Fruit fly (Drosophila melanogaster): ENCODE data around the gene CG32100.

Gene CG32100

DNA sequence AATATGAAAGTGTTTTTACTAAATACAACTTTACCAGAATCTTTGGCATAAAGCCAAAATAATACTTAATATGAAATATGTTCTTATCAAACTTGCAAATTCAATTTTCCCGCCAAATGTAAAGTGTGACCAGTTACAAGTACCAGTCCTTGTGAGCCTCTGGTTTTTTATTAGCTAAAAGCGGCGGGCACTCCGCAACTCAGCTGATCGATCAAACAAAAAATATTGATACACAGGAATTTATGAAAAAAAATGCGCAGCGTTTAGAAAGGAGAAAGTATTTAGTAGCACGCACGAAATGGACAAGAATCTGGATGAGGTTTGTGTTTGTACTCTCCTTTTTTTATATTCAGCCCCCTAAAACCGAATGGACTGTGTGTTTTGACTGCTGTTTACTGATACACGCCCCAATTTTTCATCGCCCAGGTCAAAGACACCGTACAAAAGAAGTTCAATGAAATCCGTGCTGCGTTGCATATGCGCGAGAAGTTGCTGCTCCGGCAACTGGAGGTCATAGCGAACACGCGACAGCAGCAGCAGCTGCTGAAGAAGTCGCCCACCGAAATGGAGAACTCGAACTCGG lies at the start of gene CG32100 (continued):
- TF ChIP-seq Hand (GFP tag; optimal IDR thresholded peaks at IDR 0.05) (no peak), caup (GFP tag; optimal IDR thresholded peaks at IDR 0.05; ENCODE audit: severe bottlenecking) (no peak), hb (GFP tag; IDR thresholded peaks at IDR 0.05; ENCODE audit: partially characterized antibody) (no peak), CG5180 (GFP tag; optimal IDR thresholded peaks at IDR 0.05) (no peak), dmrt11E (tag; optimal IDR thresholded peaks at IDR 0.05) (no peak), lab (GFP tag; optimal IDR thresholded peaks at IDR 0.05) (no peak), CG33557 (GFP tag; optimal IDR thresholded peaks at IDR 0.05) (no peak), cad (GFP tag; optimal IDR thresholded peaks at IDR 0.05) (no peak), Hsf (GFP tag; optimal IDR thresholded peaks at IDR 0.05) (no peak)

DNA sequence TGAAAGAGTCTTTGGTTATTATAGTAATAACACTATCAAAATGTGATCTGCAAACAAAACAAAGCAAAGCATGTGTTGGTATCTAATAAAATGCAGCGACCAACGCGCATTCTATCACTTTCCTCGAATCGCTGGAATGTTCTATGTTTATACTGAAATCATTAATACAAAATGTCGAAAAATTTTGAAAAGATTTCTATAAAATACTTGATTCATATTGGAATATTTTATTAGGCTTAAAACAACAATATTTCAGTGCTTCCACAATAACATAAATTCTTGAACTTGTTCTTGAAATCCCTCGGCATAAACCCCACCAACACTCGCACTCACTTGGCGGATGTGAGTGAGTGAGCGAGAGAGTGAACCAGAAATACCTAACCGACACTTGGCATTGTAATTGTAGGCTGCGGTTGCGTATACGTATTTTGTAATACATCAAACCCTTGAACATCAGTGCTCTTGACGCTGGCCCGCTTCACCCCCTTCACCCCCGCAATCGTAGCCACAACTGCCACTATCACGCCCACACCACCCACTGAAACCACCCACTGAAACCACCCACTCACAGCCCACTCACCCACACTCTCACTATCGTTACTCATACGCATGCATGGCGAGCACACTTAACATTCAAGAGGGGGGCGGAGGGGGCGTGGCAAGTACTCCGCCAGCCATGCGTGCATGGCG lies 44.2 kb upstream of the CG32100 start:
- TF ChIP-seq CG13775 (GFP tag; optimal IDR thresholded peaks at IDR 0.05) (no peak), Mrtf (GFP tag; IDR thresholded peaks at IDR 0.05) (0 out of 3 replicates have a peak, but pooled peaks have one; percentile 14), crol (GFP tag; IDR thresholded peaks at IDR 0.05) (peak; percentile 89), CG7839 (tag; optimal IDR thresholded peaks at IDR 0.05) (peak; percentile 64), Ptx1 (GFP tag; IDR thresholded peaks at IDR 0.05) (peak; percentile 65), NK7.1 (GFP tag; optimal IDR thresholded peaks at IDR 0.05) (no peak), H2.0 (GFP tag; IDR thresholded peaks at IDR 0.05) (peak; percentile 35; the same call in 1 of the 2 replicates), wor (GFP tag; IDR thresholded peaks at IDR 0.05) (0 out of 2 replicates have a peak, but pooled peaks have one; percentile 35), CG30020 (tag; optimal IDR thresholded peaks at IDR 0.05) (no peak), Mes4 (GFP tag; optimal IDR thresholded peaks at IDR 0.05) (no peak), Hey (tag; optimal IDR thresholded peaks at IDR 0.05) (no peak), eve (GFP tag; optimal IDR thresholded peaks at IDR 0.05) (peak in 1 of 2 experiments; percentile 54), NC2β (GFP tag; optimal IDR thresholded peaks at IDR 0.05) (no peak), CG32532 (GFP tag; IDR thresholded peaks at IDR 0.05) (peak; percentile 39; the same call in 1 of the 2 replicates), stwl (tag; optimal IDR thresholded peaks at IDR 0.05) (no peak), D19A (tag; optimal IDR thresholded peaks at IDR 0.05) (peak; percentile 56), scrt (GFP tag; optimal IDR thresholded peaks at IDR 0.05) (peak; percentile 51), sug (tag; optimal IDR thresholded peaks at IDR 0.05) (peak; percentile 12), Drgx (GFP tag; IDR thresholded peaks at IDR 0.05) (peak; percentile 18; the same call in 1 of the 2 replicates), CG10543 (GFP tag; optimal IDR thresholded peaks at IDR 0.05) (no peak), CG2116 (GFP tag; optimal IDR thresholded peaks at IDR 0.05) (no peak), tgo (GFP tag; IDR thresholded peaks at IDR 0.05) (peak; percentile 22; the same call in 1 of the 3 replicates), aop (GFP tag; IDR thresholded peaks at IDR 0.05) (no peak), wdn (GFP tag; IDR thresholded peaks at IDR 0.05) (no peak), CG10147 (GFP tag; optimal IDR thresholded peaks at IDR 0.05) (no peak), sisA (GFP tag; IDR thresholded peaks at IDR 0.05) (0 out of 2 replicates have a peak, but pooled peaks have one; percentile 6), Aef1 (GFP tag; IDR thresholded peaks at IDR 0.05) (no peak; the same call in 2 of the 3 replicates), chm (GFP tag; IDR thresholded peaks at IDR 0.05) (peak; percentile 39; the same call in 1 of the 2 replicates), pita (GFP tag; optimal IDR thresholded peaks at IDR 0.05) (no peak), nmo (GFP tag; optimal IDR thresholded peaks at IDR 0.05) (peak; percentile 48), Sox100B (GFP tag; optimal IDR thresholded peaks at IDR 0.05) (peak; percentile 33), MESR4 (GFP tag; optimal IDR thresholded peaks at IDR 0.05) (no peak), Med (GFP tag) (peak; percentile 78), Fer3 (tag; optimal IDR thresholded peaks at IDR 0.05) (peak; percentile 29), CG43689 (GFP tag; IDR thresholded peaks at IDR 0.05) (no peak), HLHmδ (GFP tag; optimal IDR thresholded peaks at IDR 0.05) (no peak), bbx (GFP tag; IDR thresholded peaks at IDR 0.05; ENCODE audit: partially characterized antibody) (no peak), D (optimal IDR thresholded peaks at IDR 0.05) (no peak), D (GFP tag; optimal IDR thresholded peaks at IDR 0.05) (no peak)

Data from whole organism, embryonic.